Fruit fly (Drosophila melanogaster): ENCODE data around the gene mbc.
A peak's percentile ranks its signal among the peaks of the same experiment; 100 is the strongest.

Gene mbc

DNA sequence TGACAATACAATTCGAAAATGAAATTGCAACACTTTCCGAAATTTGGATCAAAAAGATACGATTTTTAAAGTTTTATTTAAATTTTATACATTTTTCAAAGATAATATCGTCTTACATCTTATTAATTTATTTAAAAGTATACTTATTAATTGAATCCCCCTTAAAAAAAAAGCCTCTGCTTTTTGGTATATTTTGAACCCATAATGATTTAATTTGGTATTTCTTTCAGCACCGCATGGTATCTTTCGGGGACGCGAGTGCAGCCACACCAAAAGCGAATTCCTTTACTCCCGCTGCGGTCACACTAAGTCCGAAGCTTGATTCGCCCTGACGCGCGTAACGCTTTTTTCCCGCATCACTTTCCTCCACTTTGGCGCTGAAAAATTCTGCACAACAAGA is 38.7 kb downstream of the mbc start:
- TF ChIP-seq CG7101 (tag; optimal IDR thresholded peaks at IDR 0.05), result peak; percentile 40
- no peak for TF ChIP-seq CG7045 (GFP tag; optimal IDR thresholded peaks at IDR 0.05)
- no peak for TF ChIP-seq toe (GFP tag; optimal IDR thresholded peaks at IDR 0.05)
- TF ChIP-seq bab1 (GFP tag; optimal IDR thresholded peaks at IDR 0.05), result peak; percentile 16
- no peak for TF ChIP-seq CG12768 (GFP tag; optimal IDR thresholded peaks at IDR 0.05)
- no peak for TF ChIP-seq CG11617 (GFP tag; optimal IDR thresholded peaks at IDR 0.05)
- TF ChIP-seq CG14711 (tag; optimal IDR thresholded peaks at IDR 0.05), result peak; percentile 20

DNA sequence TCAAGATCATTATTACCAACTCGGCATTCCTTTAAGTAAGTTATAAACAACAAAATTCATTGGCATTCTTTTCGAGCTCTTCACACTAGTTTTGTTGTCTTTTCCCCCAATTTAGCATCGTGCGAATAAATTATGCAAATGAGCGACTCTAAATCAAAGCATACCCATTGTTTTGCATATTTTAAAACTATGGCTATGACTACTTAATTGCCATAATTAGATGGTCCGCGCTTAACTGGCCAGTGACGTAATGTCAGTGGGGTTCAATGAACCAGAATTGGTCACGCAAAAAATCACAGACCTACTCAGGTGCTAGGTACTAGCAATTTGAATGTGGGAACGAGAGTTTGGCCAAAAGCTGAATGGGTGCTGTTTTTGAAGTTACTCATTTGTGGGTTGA is 41.4 kb downstream of the mbc start:
- no peak for TF ChIP-seq CG33017 (tag; optimal IDR thresholded peaks at IDR 0.05)
- TF ChIP-seq CG5204 (GFP tag; optimal IDR thresholded peaks at IDR 0.05), result no peak
- no peak for TF ChIP-seq Hr96 (GFP tag; optimal IDR thresholded peaks at IDR 0.05)
- no peak for TF ChIP-seq CG12768 (GFP tag; optimal IDR thresholded peaks at IDR 0.05)
- no peak for TF ChIP-seq kay (GFP tag; ENCODE audit: borderline replicate concordance)
- no peak for TF ChIP-seq CG11617 (GFP tag; optimal IDR thresholded peaks at IDR 0.05)
- no peak for TF ChIP-seq Clk (GFP tag; optimal IDR thresholded peaks at IDR 0.05)
- TF ChIP-seq cnc (optimal IDR thresholded peaks at IDR 0.05), result no peak
- no peak for TF ChIP-seq cic (GFP tag; optimal IDR thresholded peaks at IDR 0.05)
- TF ChIP-seq Crg-1 (GFP tag; optimal IDR thresholded peaks at IDR 0.05), result no peak
- no peak for TF ChIP-seq tj (GFP tag; optimal IDR thresholded peaks at IDR 0.05)
- TF ChIP-seq Mnt (GFP tag; optimal IDR thresholded peaks at IDR 0.05), result no peak
- no peak for TF ChIP-seq bab1 (GFP tag; optimal IDR thresholded peaks at IDR 0.05)
- TF ChIP-seq ovo (GFP tag; optimal IDR thresholded peaks at IDR 0.05), result no peak
- TF ChIP-seq CG7045 (GFP tag; optimal IDR thresholded peaks at IDR 0.05), result no peak

DNA sequence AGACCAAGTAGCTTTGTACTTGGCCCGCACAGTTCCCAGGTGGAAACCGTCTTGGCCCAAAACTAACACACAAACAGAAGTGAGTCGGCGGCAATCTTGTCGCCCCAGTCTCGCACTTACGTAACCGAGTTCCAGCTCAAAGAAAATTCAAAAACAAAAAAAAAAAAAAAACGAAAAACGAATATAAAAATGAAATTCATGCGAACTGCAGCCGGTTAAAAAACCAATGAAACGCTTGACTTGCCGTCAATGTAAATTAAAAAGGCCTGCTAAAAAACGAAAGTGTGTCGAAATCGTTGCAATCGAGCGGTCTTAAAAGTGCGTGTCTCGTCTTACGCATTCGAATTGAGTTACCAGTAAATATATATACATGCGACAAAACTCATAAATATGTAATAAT is 42.1 kb downstream of the mbc start:
- TF ChIP-seq cic (GFP tag; optimal IDR thresholded peaks at IDR 0.05), result no peak
- TF ChIP-seq CG1620 (GFP tag; optimal IDR thresholded peaks at IDR 0.05), result no peak
- no peak for TF ChIP-seq CG12768 (GFP tag; optimal IDR thresholded peaks at IDR 0.05)
- no peak for TF ChIP-seq kay (GFP tag; ENCODE audit: borderline replicate concordance)
- no peak for TF ChIP-seq CG11617 (GFP tag; optimal IDR thresholded peaks at IDR 0.05)
- TF ChIP-seq ovo (GFP tag; optimal IDR thresholded peaks at IDR 0.05), result no peak
- TF ChIP-seq CG33017 (tag; optimal IDR thresholded peaks at IDR 0.05), result no peak
- TF ChIP-seq CG7045 (GFP tag; optimal IDR thresholded peaks at IDR 0.05), result no peak
- TF ChIP-seq CG7101 (tag; optimal IDR thresholded peaks at IDR 0.05), result no peak
- TF ChIP-seq toe (GFP tag; optimal IDR thresholded peaks at IDR 0.05), result no peak
- TF ChIP-seq Hr96 (GFP tag; optimal IDR thresholded peaks at IDR 0.05), result no peak

DNA sequence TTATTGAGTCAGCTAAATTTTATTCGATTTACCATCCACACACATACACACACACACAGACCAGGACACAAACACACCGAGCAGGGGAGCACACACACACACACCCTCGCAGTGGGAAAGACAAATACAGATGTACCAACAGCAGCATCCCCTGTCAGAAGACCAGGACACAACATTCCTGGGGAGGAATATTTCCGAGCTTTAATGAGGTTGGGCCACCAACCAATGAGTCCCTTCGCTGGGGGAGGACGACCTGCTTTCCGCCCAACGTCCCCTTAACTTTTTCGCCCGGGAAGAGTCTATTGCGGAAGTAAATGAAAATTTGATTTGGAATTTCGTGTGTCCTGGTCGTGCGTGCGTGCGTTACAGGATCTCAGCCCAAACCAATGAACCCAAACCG is 45.5 kb downstream of the mbc start:
- no peak for TF ChIP-seq Mnt (GFP tag; optimal IDR thresholded peaks at IDR 0.05)
- TF ChIP-seq bab1 (GFP tag; optimal IDR thresholded peaks at IDR 0.05), result no peak
- no peak for TF ChIP-seq CG7045 (GFP tag; optimal IDR thresholded peaks at IDR 0.05)

DNA sequence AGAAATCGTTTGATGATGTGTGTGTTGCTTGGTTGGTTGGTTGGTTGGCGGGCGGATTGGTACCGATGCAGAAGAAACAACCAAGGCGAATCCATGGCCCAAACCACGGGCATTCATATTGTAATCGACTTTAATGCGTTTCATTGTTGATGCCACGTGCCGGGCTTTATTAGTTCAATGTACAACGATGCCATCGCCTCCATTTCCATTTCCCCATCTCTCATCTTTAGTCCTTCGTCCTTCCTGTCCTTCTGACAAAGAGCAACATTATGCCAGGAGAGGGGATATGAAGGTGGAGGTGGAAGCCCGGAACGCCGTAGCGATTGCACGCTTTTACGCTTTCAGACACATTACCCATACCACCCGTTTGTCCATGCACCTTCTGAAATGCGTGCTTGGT is 50.1 kb downstream of the mbc start:
- no peak for TF ChIP-seq CG12768 (GFP tag; optimal IDR thresholded peaks at IDR 0.05)
- TF ChIP-seq Mnt (GFP tag; optimal IDR thresholded peaks at IDR 0.05), result no peak
- no peak for TF ChIP-seq Crg-1 (GFP tag; optimal IDR thresholded peaks at IDR 0.05)
- no peak for TF ChIP-seq pad (GFP tag; optimal IDR thresholded peaks at IDR 0.05)
- TF ChIP-seq toe (GFP tag; optimal IDR thresholded peaks at IDR 0.05), result no peak
- no peak for TF ChIP-seq tj (GFP tag; optimal IDR thresholded peaks at IDR 0.05)
- TF ChIP-seq CG33017 (tag; optimal IDR thresholded peaks at IDR 0.05), result no peak
- TF ChIP-seq kay (GFP tag; ENCODE audit: borderline replicate concordance), result no peak
- no peak for TF ChIP-seq Hr96 (GFP tag; optimal IDR thresholded peaks at IDR 0.05)
- no peak for TF ChIP-seq Clk (GFP tag; optimal IDR thresholded peaks at IDR 0.05)

DNA sequence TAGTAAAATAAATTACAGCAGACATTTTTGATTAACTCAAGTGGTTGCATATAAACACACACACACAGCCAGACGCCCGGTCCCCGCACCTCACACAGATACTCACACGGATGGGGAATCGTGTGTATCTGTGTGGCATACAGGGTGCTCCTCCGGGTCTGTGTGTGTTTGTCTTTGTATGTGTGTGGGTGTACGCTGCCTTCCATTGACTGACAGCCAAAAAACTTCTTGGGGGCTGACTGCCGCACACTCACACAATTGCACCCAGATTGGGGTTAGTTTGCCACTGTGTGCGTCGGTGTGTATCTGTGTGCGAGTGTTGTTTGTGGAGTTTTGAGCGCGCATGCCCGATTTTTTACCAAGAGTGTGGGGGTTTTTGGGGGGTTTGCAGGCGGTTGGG is 64.5 kb downstream of the mbc start:
- TF ChIP-seq kay (GFP tag; ENCODE audit: borderline replicate concordance) (no peak), bab1 (GFP tag; optimal IDR thresholded peaks at IDR 0.05) (no peak), toe (GFP tag; optimal IDR thresholded peaks at IDR 0.05) (no peak), CG5204 (GFP tag; optimal IDR thresholded peaks at IDR 0.05) (no peak), CG7045 (GFP tag; optimal IDR thresholded peaks at IDR 0.05) (no peak), CG12768 (GFP tag; optimal IDR thresholded peaks at IDR 0.05) (no peak), CG33017 (tag; optimal IDR thresholded peaks at IDR 0.05) (no peak), pad (GFP tag; optimal IDR thresholded peaks at IDR 0.05) (no peak), cnc (optimal IDR thresholded peaks at IDR 0.05) (no peak), cic (GFP tag; optimal IDR thresholded peaks at IDR 0.05) (no peak), ovo (GFP tag; optimal IDR thresholded peaks at IDR 0.05) (no peak)

DNA sequence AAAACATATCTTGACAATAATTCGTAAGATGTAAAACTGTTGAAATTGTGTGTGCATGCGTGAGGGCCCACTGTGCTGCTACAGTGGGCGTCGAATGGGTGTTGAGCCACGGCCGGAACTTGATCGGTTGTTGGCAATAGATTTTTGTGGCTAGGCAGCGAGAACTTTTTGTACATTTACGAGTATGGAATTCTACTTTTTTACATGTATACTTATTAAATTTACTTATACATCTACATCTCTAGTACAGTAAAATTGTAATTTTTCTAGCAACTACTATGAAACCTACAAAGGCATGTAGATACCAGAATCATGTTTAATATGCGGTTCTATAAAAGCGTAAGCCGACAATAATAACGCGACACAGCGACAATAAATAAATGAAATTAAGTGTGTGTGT is 68.0 kb downstream of the mbc start:
- TF ChIP-seq CG11617 (GFP tag; optimal IDR thresholded peaks at IDR 0.05), result no peak
- TF ChIP-seq cic (GFP tag; optimal IDR thresholded peaks at IDR 0.05), result no peak
- TF ChIP-seq Hr96 (GFP tag; optimal IDR thresholded peaks at IDR 0.05), result no peak
- no peak for TF ChIP-seq tj (GFP tag; optimal IDR thresholded peaks at IDR 0.05)
- no peak for TF ChIP-seq kay (GFP tag; ENCODE audit: borderline replicate concordance)
- TF ChIP-seq CG5204 (GFP tag; optimal IDR thresholded peaks at IDR 0.05), result no peak
- no peak for TF ChIP-seq CG12768 (GFP tag; optimal IDR thresholded peaks at IDR 0.05)
- TF ChIP-seq Clk (GFP tag; optimal IDR thresholded peaks at IDR 0.05), result no peak
